Worm (Caenorhabditis elegans) whole organism, L4 larva: ENCODE measurements around the gene cest-28.
A peak's percentile ranks its signal among the peaks of the same experiment; 100 is the strongest.

Experiments used
- F44E2.7 ChIP-seq: fragments of 200-800 bp; sonication (Bioruptor generic); IDR thresholded peaks from 2 replicates; pipeline ENCODE4 v2.1.2; 2022; ENCODE audit warnings: missing genetic modification characterization, missing compliant biosample characterization
- F49E8.2 ChIP-seq: sonication (generic microtip); optimal IDR thresholded peaks from 2 replicates; lab custom pipeline; 2016; ENCODE audit warnings: missing compliant biosample characterization, mild to moderate bottlenecking, missing genetic modification characterization, borderline replicate concordance
- ZK546.5 ChIP-seq, 2 experiments: sonication (generic microtip); optimal IDR thresholded peaks; 2 replicates each; lab custom pipeline; 2017; ENCODE audit warnings: missing biosample characterization in 2 of 2, missing genetic modification characterization in 2 of 2
- aha-1 ChIP-seq: fragments of 150-350 bp; peaks from one replicate; lab custom pipeline; 2014; ENCODE audit warnings: missing biosample characterization, missing genetic modification characterization
- ama-1 ChIP-seq: fragments of 150-350 bp; optimal IDR thresholded peaks from 2 replicates; lab custom pipeline; 2014; ENCODE audit warnings: inconsistent platforms, mixed read lengths
- ceh-20 ChIP-seq: fragments of 200-800 bp; sonication (Bioruptor generic); IDR thresholded peaks from 2 replicates; pipeline ENCODE4 v1.3.6; 2022; ENCODE audit warnings: missing genetic modification reagents, missing genetic modification characterization, missing compliant biosample characterization
- ceh-28 ChIP-seq: fragments of 150-350 bp; optimal IDR thresholded peaks from 2 replicates; lab custom pipeline; 2014; ENCODE audit warnings: missing biosample characterization, missing genetic modification reagents, missing genetic modification characterization
- ceh-32 ChIP-seq: sonication (generic microtip); optimal IDR thresholded peaks from 2 replicates; lab custom pipeline; 2016; ENCODE audit warnings: mild to moderate bottlenecking, missing genetic modification characterization, missing compliant biosample characterization; ENCODE audit not compliant: poor library complexity
- ceh-44 ChIP-seq: fragments of 200-800 bp; sonication (Bioruptor generic); IDR thresholded peaks from 2 replicates; pipeline ENCODE4 v1.3.6; 2022; ENCODE audit warnings: missing genetic modification reagents, missing genetic modification characterization, missing compliant biosample characterization
- daf-16 ChIP-seq, 3 experiments: sonication (generic microtip); optimal IDR thresholded peaks; 2 replicates each; lab custom pipeline; 2016 to 2017; ENCODE audit warnings: missing genetic modification characterization in 3 of 3, missing genetic modification reagents in 3 of 3, mild to moderate bottlenecking in 2 of 3, missing compliant biosample characterization in 2 of 3, missing biosample characterization in 1 of 3, moderate library complexity in 1 of 3
- daf-19 ChIP-seq: fragments of 200-800 bp; sonication (Bioruptor generic); conservative IDR thresholded peaks from 2 replicates; pipeline ENCODE4 v1.3.6; 2022; ENCODE audit warnings: missing genetic modification characterization, missing compliant biosample characterization
- dmd-6 ChIP-seq: fragments of 200-800 bp; sonication (Bioruptor generic); IDR thresholded peaks from 2 replicates; pipeline ENCODE4 v1.3.6; 2022; ENCODE audit warnings: missing genetic modification reagents, missing genetic modification characterization, missing compliant biosample characterization
- fos-1 ChIP-seq: fragments of 150-350 bp; optimal IDR thresholded peaks from 2 replicates; lab custom pipeline; 2014; ENCODE audit warnings: missing biosample characterization, missing genetic modification characterization
- gei-8 ChIP-seq: fragments of 200-800 bp; sonication (Bioruptor generic); optimal IDR thresholded peaks from 2 replicates; lab custom pipeline; 2018; ENCODE audit warnings: mild to moderate bottlenecking, missing genetic modification characterization, missing compliant biosample characterization
- hlh-11 ChIP-seq: fragments of 200-800 bp; sonication (Bioruptor generic); optimal IDR thresholded peaks from 2 replicates; lab custom pipeline; 2018; ENCODE audit warnings: mild to moderate bottlenecking, missing genetic modification characterization, missing compliant biosample characterization
- hmg-1.1 ChIP-seq: fragments of 200-800 bp; sonication (Bioruptor generic); IDR thresholded peaks from 2 replicates; pipeline ENCODE4 v1.3.6; 2022; ENCODE audit warnings: missing genetic modification reagents, missing genetic modification characterization, missing compliant biosample characterization
- madf-5 ChIP-seq, 2 experiments: fragments of 200-800 bp; sonication (Bioruptor generic); IDR thresholded peaks; 2 replicates each; pipeline ENCODE4 v1.3.6; 2022; ENCODE audit warnings: missing compliant biosample characterization in 2 of 2, missing genetic modification characterization in 2 of 2
- madf-9 ChIP-seq: fragments of 200-800 bp; sonication (Bioruptor generic); conservative IDR thresholded peaks from 2 replicates; pipeline ENCODE4 v1.3.6; 2022; ENCODE audit warnings: missing genetic modification reagents, missing genetic modification characterization, missing compliant biosample characterization
- mes-2 ChIP-seq: sonication (generic microtip); optimal IDR thresholded peaks from 2 replicates; lab custom pipeline; 2016; ENCODE audit warnings: missing genotype, mild to moderate bottlenecking, missing genetic modification characterization, missing compliant biosample characterization; ENCODE audit not compliant: poor library complexity, severe bottlenecking
- nhr-10 ChIP-seq: fragments of 150-350 bp; optimal IDR thresholded peaks from 2 replicates; lab custom pipeline; 2014; ENCODE audit warnings: missing biosample characterization, missing genetic modification characterization
- nhr-28 ChIP-seq: fragments of 150-350 bp; optimal IDR thresholded peaks from 2 replicates; lab custom pipeline; 2014; ENCODE audit warnings: missing biosample characterization, missing genetic modification characterization
- nhr-6 ChIP-seq: fragments of 150-350 bp; optimal IDR thresholded peaks from 2 replicates; lab custom pipeline; 2014; ENCODE audit warnings: missing biosample characterization, missing genetic modification characterization
- nhr-77 ChIP-seq: fragments of 150-350 bp; optimal IDR thresholded peaks from 2 replicates; lab custom pipeline; 2014; ENCODE audit warnings: missing biosample characterization, missing genetic modification characterization
- php-3 ChIP-seq: fragments of 200-800 bp; sonication (Bioruptor generic); IDR thresholded peaks from 2 replicates; pipeline ENCODE4 v1.3.6; 2022; ENCODE audit warnings: missing genetic modification reagents, missing genetic modification characterization, missing compliant biosample characterization
- sdz-12 ChIP-seq: fragments of 200-800 bp; sonication (Bioruptor generic); optimal IDR thresholded peaks from 2 replicates; lab custom pipeline; 2018; ENCODE audit warnings: mild to moderate bottlenecking, missing genetic modification characterization, missing compliant biosample characterization
- snpc-1.2 ChIP-seq: fragments of 200-800 bp; sonication (Bioruptor generic); IDR thresholded peaks from 2 replicates; pipeline ENCODE4 v1.3.6; 2022; ENCODE audit warnings: missing genetic modification reagents, missing genetic modification characterization, missing compliant biosample characterization
- tra-1 ChIP-seq: fragments of 200-800 bp; sonication (Bioruptor generic); IDR thresholded peaks from 2 replicates; pipeline ENCODE4 v1.3.6; 2022; ENCODE audit warnings: missing genetic modification reagents, missing genetic modification characterization, missing compliant biosample characterization
- unc-130 ChIP-seq: sonication (generic microtip); optimal IDR thresholded peaks from 2 replicates; lab custom pipeline; 2016; ENCODE audit warnings: missing genetic modification reagents, missing genetic modification characterization, missing compliant biosample characterization
- unc-62 ChIP-seq, 3 experiments: fragments of 150-350 bp in 1 of 3; sonication (generic microtip); optimal IDR thresholded peaks in 2 of 3; peaks in 1 of 3; 1 replicate in 1 of 3; 2 replicates in 2 of 3; lab custom pipeline; 2014 to 2017; ENCODE audit warnings: missing biosample characterization in 3 of 3, missing genetic modification characterization in 3 of 3, missing genetic modification reagents in 3 of 3, missing genotype in 1 of 3
- zip-2 ChIP-seq: fragments of 150-350 bp; optimal IDR thresholded peaks from 2 replicates; lab custom pipeline; 2014; ENCODE audit warnings: missing biosample characterization, missing genetic modification characterization

cest-28 gene

ce11 chrV:6668741-6669140 lies 879 bp upstream of the cest-28 start, which contains the start of gene str-180:
Gene str-180 (minus strand): TSS chrV:6668841.
- TF ChIP-seq ceh-32 = no peak
- no peak for TF ChIP-seq ceh-44 (GFP tag; lab: Robert Waterston, UW)
- no peak for TF ChIP-seq ama-1 (lab: Kevin White, UChicago)
- no peak for TF ChIP-seq unc-130 (GFP tag; lab: Kevin White, UChicago)
- TF ChIP-seq madf-9 (GFP tag; lab: Robert Waterston, UW) = no peak
- no peak for TF ChIP-seq mes-2
- no peak for TF ChIP-seq sdz-12
- TF ChIP-seq ZK546.5 (tag; optimal IDR thresholded peaks at IDR 0.05; lab: Kevin White, UChicago) = no peak
- no peak for TF ChIP-seq madf-5 (GFP tag; IDR thresholded peaks at IDR 0.05; lab: Robert Waterston, UW)

DNA sequence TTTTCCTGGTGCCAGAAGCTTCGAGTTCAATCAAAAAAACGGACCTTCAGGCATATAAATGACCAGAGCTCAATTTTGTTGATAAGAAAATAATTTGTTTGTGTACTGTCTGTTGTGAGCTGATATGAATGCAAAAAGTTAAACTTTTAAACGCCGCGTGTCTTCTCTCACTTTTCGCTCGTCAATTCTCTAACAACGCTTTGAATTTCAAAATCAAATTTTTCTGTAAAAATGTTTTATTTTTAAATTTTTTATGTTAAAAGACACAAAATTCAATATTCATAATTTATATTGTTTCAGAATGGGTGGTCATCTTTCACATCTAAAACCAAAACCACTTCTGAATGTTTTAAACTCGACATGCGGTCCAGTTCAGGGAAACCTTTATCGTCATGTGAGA lies 4.3 kb downstream of the cest-28 start, which contains the start of gene cest-31:
TSS of gene cest-31 (plus strand) at position 301 of the 400 bp plus-strand sequence.
- TF ChIP-seq snpc-1.2 (GFP tag; lab: Robert Waterston, UW) = no peak
- TF ChIP-seq daf-16 (GFP tag; optimal IDR thresholded peaks at IDR 0.05; lab: Kevin White, UChicago) = no peak
- TF ChIP-seq daf-16 (tag; optimal IDR thresholded peaks at IDR 0.05; lab: Kevin White, UChicago) = peak; percentile 24
- no peak for TF ChIP-seq nhr-10
- TF ChIP-seq, all 104 proteins: peak for 1

DNA sequence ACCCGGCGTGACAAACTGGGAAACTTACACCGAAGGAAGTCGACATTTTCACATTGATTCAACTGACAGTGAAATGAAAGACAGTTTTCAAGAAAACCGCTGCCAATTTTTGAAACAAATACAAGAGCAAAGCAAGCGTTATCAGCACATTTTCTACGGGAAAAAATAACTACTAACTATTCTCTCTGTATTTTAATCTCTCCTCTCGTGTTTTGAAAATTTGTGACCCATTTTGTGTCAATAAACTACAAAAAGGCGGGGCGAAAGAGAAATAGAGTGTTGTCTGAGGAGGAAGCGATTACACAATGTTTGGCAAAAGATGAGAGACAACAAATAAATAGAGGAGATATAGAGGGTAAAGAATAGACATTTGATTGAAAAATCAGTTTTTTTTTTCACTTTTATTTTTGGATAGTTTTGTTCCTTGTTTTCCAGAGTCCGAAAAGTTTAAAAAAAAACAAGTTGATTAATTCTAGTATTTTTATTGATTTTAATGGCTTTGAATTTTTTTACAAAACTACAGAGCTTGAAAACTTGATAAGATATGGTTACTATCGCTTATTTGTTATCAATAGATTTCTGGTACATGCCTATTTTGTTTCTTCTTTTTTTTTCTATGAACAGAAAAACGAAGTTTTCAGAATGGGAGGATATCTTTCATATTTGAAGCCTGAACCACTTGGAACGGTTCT lies 6.7 kb downstream of the cest-28 start, which contains the start of gene cest-34:
TSS of gene cest-34 (plus strand) at position 642 of the 692 bp plus-strand sequence.
- TF ChIP-seq tra-1 (GFP tag; lab: Robert Waterston, UW) (no peak), dmd-6 (peak; percentile 83), nhr-6 (tag; lab: Kevin White, UChicago) (no peak), aha-1 (tag; lab: Kevin White, UChicago) (peak; percentile 17), nhr-28 (tag; lab: Kevin White, UChicago) (peak; percentile 76), hlh-11 (peak; percentile 29), zip-2 (tag; lab: Kevin White, UChicago) (no peak)

DNA sequence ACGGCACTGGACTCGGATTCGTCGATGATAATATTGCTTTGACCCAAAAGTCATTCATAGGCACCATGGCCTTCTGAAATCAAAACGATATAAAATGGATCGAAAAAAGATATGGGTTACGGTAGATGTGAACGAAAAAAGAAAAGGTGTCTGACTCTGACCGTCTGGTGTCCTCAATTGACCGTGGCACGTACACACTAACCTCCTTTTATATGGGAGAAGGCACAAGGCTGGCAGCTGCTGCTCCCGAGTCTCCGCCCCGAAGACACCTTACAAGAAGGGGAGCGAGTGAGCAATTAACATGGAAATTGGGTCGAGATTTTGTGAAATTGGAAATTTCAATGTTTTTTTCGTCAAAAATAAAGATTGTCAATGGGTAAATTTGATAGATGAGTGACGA lies 11.9 kb downstream of the cest-28 start, which contains the start of gene egl-46:
TSS of gene egl-46 (minus strand) at position 73 of the 400 bp plus-strand sequence.
- TF ChIP-seq ceh-28 (tag; lab: Kevin White, UChicago) (no peak), unc-62 (GFP tag; optimal IDR thresholded peaks at IDR 0.05 in 1 of 2; lab: Kevin White, UChicago) (no peak), unc-62 (tag; optimal IDR thresholded peaks at IDR 0.05; lab: Kevin White, UChicago) (no peak), nhr-77 (tag; lab: Kevin White, UChicago) (no peak), nhr-10 (no peak), ZK546.5 (tag; optimal IDR thresholded peaks at IDR 0.05; lab: Kevin White, UChicago) (no peak), ama-1 (lab: Kevin White, UChicago) (no peak), gei-8 (GFP tag; lab: Kevin White, UChicago) (no peak), ceh-20 (GFP tag; lab: Robert Waterston, UW) (no peak), F44E2.7 (GFP tag; lab: Robert Waterston, UW) (no peak), php-3 (GFP tag; lab: Robert Waterston, UW) (no peak), fos-1 (tag; lab: Kevin White, UChicago) (no peak), F49E8.2 (no peak), daf-19 (GFP tag; lab: Robert Waterston, UW) (no peak)

- TF ChIP-seq aha-1 (tag; lab: Kevin White, UChicago) (peak; percentile 49), hmg-1.1 (GFP tag; lab: Robert Waterston, UW) (no peak)
- TF ChIP-seq, all 104 proteins: peak for 1
Observed at ce11 chrV:6683282-6683681, 13.7 kb downstream of the cest-28 start.
